Worm (Caenorhabditis elegans) whole organism, mixed stage, embryonic: ENCODE results near the gene F58A4.1.

Experiments used
- ceh-43 ChIP-seq: fragments of 200-800 bp; sonication (Bioruptor generic); optimal IDR thresholded peaks from 2 replicates; lab custom pipeline; 2018; ENCODE audit warnings: mild to moderate bottlenecking, missing genetic modification characterization, moderate library complexity, missing compliant biosample characterization
- drap-1 ChIP-seq: fragments of 200-800 bp; sonication (Bioruptor generic); optimal IDR thresholded peaks from 3 replicates; lab custom pipeline; 2018; ENCODE audit warnings: mild to moderate bottlenecking, missing genetic modification characterization, missing compliant biosample characterization
- elt-3 ChIP-seq: fragments of 150-350 bp; optimal IDR thresholded peaks from 2 replicates; lab custom pipeline; 2014; ENCODE audit warnings: missing biosample characterization, missing genetic modification characterization
- ham-2 ChIP-seq: fragments of 200-800 bp; sonication (Bioruptor generic); optimal IDR thresholded peaks from 2 replicates; lab custom pipeline; 2018; ENCODE audit warnings: mild to moderate bottlenecking, missing genetic modification characterization, missing compliant biosample characterization
- lin-13 ChIP-seq: fragments of 150-350 bp; optimal IDR thresholded peaks from 2 replicates; lab custom pipeline; 2014; ENCODE audit warnings: missing biosample characterization, missing genetic modification characterization
- lsy-2 ChIP-seq: fragments of 150-350 bp; optimal IDR thresholded peaks from 2 replicates; lab custom pipeline; 2014; ENCODE audit warnings: missing biosample characterization, missing genetic modification characterization
- nhr-12 ChIP-seq: fragments of 150-350 bp; optimal IDR thresholded peaks from 2 replicates; lab custom pipeline; 2014; ENCODE audit warnings: missing biosample characterization, missing genetic modification characterization
- nhr-237 ChIP-seq: fragments of 150-350 bp; optimal IDR thresholded peaks from 2 replicates; lab custom pipeline; 2014; ENCODE audit warnings: missing biosample characterization, missing genetic modification characterization
- nhr-76 ChIP-seq: sonication (generic microtip); optimal IDR thresholded peaks from 2 replicates; lab custom pipeline; 2017; ENCODE audit warnings: missing biosample characterization, missing genetic modification characterization
- snpc-4 ChIP-seq: fragments of 150-350 bp; optimal IDR thresholded peaks from 2 replicates; lab custom pipeline; 2014; ENCODE audit warnings: missing biosample characterization, missing genetic modification characterization
- unc-62 ChIP-seq: fragments of 150-350 bp; optimal IDR thresholded peaks from 2 replicates; lab custom pipeline; 2014; ENCODE audit warnings: missing biosample characterization, missing genetic modification reagents, missing genetic modification characterization
- ztf-11 ChIP-seq: fragments of 150-350 bp; optimal IDR thresholded peaks from 2 replicates; lab custom pipeline; 2014; ENCODE audit warnings: missing biosample characterization, missing genetic modification characterization

DNA sequence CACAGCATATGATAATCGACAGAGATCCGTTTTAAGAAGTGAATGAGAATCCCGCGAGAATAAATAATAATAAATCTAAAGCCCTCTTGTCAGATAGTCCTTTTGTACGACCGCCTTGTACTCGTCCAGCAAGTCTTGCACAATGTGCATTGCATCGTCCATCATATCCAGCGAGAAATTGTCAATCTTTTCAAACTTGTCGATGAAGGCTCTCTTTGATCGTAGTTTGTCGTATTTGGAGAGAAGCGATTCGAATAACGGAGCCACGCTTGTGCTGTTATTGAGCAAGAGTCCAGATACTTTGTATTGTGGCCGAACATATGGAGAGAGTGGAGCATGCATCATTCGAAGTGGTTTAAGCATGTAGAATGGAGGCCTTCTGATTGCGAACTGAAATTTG is 28.3 kb downstream of the F58A4.1 start:
- no peak for TF ChIP-seq unc-62 (GFP tag; lab: Kevin White, UChicago)
- TF ChIP-seq lsy-2 (tag; lab: Kevin White, UChicago): no peak
- TF ChIP-seq ham-2: no peak
- TF ChIP-seq drap-1 (GFP tag; lab: Kevin White, UChicago): no peak
- TF ChIP-seq ztf-11 (tag; lab: Kevin White, UChicago): no peak
- no peak for TF ChIP-seq nhr-237
- TF ChIP-seq nhr-76 (tag; lab: Kevin White, UChicago): no peak
- no peak for TF ChIP-seq elt-3
- TF ChIP-seq lin-13 (tag; lab: Kevin White, UChicago): no peak
- no peak for TF ChIP-seq nhr-12
- no peak for TF ChIP-seq snpc-4 (tag; lab: Kevin White, UChicago)
- TF ChIP-seq ceh-43 (GFP tag; lab: Kevin White, UChicago): no peak
